Worm (Caenorhabditis elegans) whole organism, midembryonic: ENCODE results near the gene C47A4.3.

ENCODE experiments used
- T22C8.4 ChIP-seq: fragments of 200-800 bp; sonication (Bioruptor generic); IDR thresholded peaks from 2 replicates; pipeline ENCODE4 v1.3.6; 2022; ENCODE audit warnings: missing genetic modification characterization, missing compliant biosample characterization
- cog-1 ChIP-seq: sonication (generic microtip); optimal IDR thresholded peaks from 2 replicates; lab custom pipeline; 2016; ENCODE audit warnings: missing genetic modification characterization, missing compliant biosample characterization
- flt-1 ChIP-seq: fragments of 200-800 bp; sonication (Bioruptor generic); IDR thresholded peaks from 2 replicates; pipeline ENCODE4 v1.3.6; 2022; ENCODE audit warnings: missing genetic modification characterization, missing compliant biosample characterization
- klf-2 ChIP-seq: fragments of 200-800 bp; sonication (Bioruptor generic); conservative IDR thresholded peaks from 2 replicates; pipeline ENCODE4 v1.3.6; 2022; ENCODE audit warnings: missing genetic modification reagents, missing genetic modification characterization, missing compliant biosample characterization
- med-1 ChIP-seq: sonication (generic microtip); optimal IDR thresholded peaks from 2 replicates; lab custom pipeline; 2017; ENCODE audit warnings: missing genetic modification characterization, mild to moderate bottlenecking, missing compliant biosample characterization, antibody characterized with exemption, missing genetic modification reagents; ENCODE audit not compliant: insufficient read depth
- ref-1 ChIP-seq: fragments of 200-800 bp; sonication (Bioruptor generic); conservative IDR thresholded peaks from 2 replicates; pipeline ENCODE4 v1.3.6; 2022; ENCODE audit warnings: missing genetic modification reagents, missing genetic modification characterization, missing compliant biosample characterization
- tab-1 ChIP-seq: fragments of 200-800 bp; sonication (Bioruptor generic); IDR thresholded peaks from 2 replicates; pipeline ENCODE4 v1.3.6; 2022; ENCODE audit warnings: missing genetic modification characterization, missing compliant biosample characterization
- ztf-23 ChIP-seq: fragments of 200-800 bp; sonication (Bioruptor generic); IDR thresholded peaks from 2 replicates; pipeline ENCODE4 v1.3.6; 2022; ENCODE audit warnings: missing genetic modification reagents, missing genetic modification characterization, missing compliant biosample characterization
- ztf-29 ChIP-seq: fragments of 200-800 bp; sonication (Bioruptor generic); IDR thresholded peaks from 2 replicates; pipeline ENCODE4 v1.3.6; 2022; ENCODE audit warnings: missing genetic modification reagents, missing genetic modification characterization, missing compliant biosample characterization

Gene C47A4.3

DNA sequence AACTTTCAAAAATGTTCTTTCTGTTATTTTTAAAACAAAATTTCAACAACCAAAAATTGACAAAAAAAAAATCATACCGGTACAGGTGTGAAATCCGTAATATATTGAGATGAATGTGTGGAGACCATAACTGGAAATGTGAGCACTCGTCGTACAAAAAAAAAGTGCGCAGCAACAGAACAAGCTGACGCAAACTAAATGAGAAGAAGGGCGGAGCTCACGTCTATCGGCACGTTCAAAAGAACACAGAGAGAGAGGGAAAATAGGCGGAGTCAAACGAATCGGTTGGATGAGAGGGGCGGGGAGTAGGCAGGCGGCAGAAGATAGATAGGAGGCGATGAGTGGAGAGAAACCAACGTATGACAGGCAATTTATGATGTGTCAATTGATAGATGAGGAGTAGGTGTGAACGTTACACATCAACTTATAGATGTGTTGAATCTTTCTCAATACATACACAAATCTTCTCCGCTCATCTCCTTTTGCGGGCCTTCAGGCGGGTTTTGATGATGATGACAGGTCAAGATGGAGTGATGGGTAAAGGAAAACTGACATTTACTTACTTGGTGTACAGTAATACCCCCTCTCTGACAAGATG is 38.2 kb downstream of the C47A4.3 start, which contains the start of gene tlp-1:
Gene tlp-1 (minus strand): TSS at position 255 of the 598 bp plus-strand sequence.
- TF ChIP-seq flt-1 (GFP tag; lab: Robert Waterston, UW) = no peak
- peak; percentile 17 for TF ChIP-seq cog-1
- TF ChIP-seq tab-1 = no peak
- no peak for TF ChIP-seq klf-2 (GFP tag; lab: Robert Waterston, UW)
- no peak for TF ChIP-seq ztf-29 (GFP tag; lab: Robert Waterston, UW)
- TF ChIP-seq ztf-23 (GFP tag; lab: Robert Waterston, UW) = 0 out of 2 replicates have a peak, but pooled peaks have one; percentile 38
- TF ChIP-seq ref-1 (GFP tag; lab: Robert Waterston, UW) = no peak
- TF ChIP-seq T22C8.4 (GFP tag; lab: Robert Waterston, UW) = no peak

DNA sequence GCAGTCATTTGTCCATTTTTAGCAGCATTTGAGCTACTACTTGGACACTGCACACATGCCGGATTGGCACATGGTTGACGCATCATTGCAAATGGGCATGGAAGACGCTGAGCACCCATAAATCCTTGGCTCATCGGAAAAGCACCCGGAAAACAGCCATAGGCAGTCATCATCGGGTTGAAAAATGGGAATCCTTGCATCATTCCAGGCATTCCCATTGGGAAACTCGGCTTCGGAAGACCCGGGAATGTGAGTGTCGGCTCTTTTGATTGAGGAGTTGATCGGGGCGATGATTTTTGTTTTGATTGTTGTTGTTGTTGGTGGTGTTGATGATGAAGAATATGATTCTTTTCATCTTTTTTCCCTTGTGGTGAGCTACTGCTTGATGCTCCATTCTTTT is 39.5 kb downstream of the C47A4.3 start:
- no peak for TF ChIP-seq klf-2 (GFP tag; lab: Robert Waterston, UW)

DNA sequence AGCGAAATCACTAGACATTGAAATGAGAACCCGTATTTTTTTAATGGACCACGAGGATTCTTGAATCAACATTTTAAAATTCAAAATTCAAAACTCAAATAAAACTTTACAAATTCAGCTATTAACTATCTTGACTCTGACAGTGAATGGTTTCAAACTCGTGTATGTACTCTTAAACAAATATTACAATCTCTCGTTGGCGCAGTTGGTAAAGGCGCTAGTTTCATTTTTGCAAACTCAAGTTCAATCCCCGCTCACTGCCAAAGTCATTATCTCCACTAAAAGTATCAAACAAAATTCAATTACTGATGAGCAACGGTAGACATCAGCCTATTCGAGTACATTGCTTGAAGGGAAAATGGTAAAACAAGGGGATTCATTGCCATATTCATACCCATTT is 40.7 kb downstream of the C47A4.3 start:
- TF ChIP-seq T22C8.4 (GFP tag; lab: Robert Waterston, UW) = no peak
- no peak for TF ChIP-seq tab-1
- no peak for TF ChIP-seq cog-1
- no peak for TF ChIP-seq med-1 (GFP tag; lab: Kevin White, UChicago)
- TF ChIP-seq ztf-29 (GFP tag; lab: Robert Waterston, UW) = no peak
- no peak for TF ChIP-seq ref-1 (GFP tag; lab: Robert Waterston, UW)
- no peak for TF ChIP-seq flt-1 (GFP tag; lab: Robert Waterston, UW)

DNA sequence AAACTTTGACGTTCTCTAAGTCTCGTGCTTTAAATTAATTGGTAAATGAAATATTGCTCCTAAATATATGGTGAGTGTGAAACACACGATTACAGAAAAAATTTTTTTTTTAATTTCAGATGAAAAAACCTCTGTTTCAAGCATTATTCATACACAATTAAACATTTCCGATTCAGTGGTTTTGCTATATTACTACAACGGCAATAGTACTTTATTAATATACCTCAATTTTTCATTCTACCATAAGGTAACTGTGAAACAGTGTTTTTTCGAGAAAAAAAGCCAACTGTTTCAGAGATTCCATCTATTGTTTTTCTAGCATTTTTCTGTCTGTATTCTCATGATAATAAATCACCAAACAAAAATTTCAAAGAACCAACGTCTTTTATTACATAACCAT is 41.3 kb downstream of the C47A4.3 start:
- TF ChIP-seq ref-1 (GFP tag; lab: Robert Waterston, UW) (no peak), klf-2 (GFP tag; lab: Robert Waterston, UW) (no peak), med-1 (GFP tag; lab: Kevin White, UChicago) (no peak), flt-1 (GFP tag; lab: Robert Waterston, UW) (no peak), tab-1 (no peak), T22C8.4 (GFP tag; lab: Robert Waterston, UW) (no peak), ztf-29 (GFP tag; lab: Robert Waterston, UW) (no peak), ztf-23 (GFP tag; lab: Robert Waterston, UW) (no peak), cog-1 (no peak)

DNA sequence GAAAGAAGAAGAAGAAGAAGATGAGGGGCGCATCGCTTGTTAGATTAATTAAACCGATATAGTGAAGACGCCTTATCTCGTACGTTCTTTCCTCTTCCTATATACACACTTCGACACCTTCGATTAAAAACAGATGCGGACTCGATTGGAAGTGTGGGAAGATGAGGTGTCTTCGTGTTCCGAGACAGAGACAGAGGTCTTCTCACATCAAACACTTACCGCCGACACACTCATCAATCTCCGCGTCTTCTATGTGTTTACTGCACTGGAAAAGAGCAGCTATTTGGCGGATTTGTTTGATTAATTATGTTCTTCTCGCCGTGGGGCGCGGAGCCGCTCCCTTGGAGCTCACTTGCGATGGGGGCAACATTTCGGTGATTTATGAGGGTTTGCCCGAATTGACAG is 42.8 kb downstream of the C47A4.3 start:
- TF ChIP-seq klf-2 (GFP tag; lab: Robert Waterston, UW) (0 out of 2 replicates have a peak, but pooled peaks have one; percentile 12), ref-1 (GFP tag; lab: Robert Waterston, UW) (no peak), cog-1 (no peak)

DNA sequence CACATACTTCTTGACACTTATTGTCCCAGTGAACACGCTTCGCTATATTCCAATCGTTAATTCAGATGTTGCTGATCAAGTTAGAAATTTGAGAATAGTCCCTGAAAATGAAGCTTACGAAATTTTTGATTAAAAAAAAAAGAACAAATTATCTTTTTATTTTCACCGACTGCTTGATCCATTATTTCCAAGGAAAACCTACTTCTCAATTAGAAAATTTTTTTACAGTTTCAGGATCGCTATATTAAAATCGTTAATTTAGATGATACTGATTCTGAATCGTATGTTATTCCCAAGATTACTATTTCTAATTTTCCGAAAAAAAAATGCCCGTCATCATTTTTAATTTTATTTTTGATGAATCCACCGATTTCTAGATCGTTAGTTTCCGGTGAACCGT is 43.5 kb downstream of the C47A4.3 start, which contains the start of gene T23G4.127:
Gene T23G4.127 (minus strand): TSS at position 101 of the 400 bp plus-strand sequence.
- no peak for TF ChIP-seq ztf-23 (GFP tag; lab: Robert Waterston, UW)
- TF ChIP-seq tab-1 = no peak
- TF ChIP-seq T22C8.4 (GFP tag; lab: Robert Waterston, UW) = no peak
- no peak for TF ChIP-seq flt-1 (GFP tag; lab: Robert Waterston, UW)
- no peak for TF ChIP-seq ref-1 (GFP tag; lab: Robert Waterston, UW)
- TF ChIP-seq ztf-29 (GFP tag; lab: Robert Waterston, UW) = no peak

DNA sequence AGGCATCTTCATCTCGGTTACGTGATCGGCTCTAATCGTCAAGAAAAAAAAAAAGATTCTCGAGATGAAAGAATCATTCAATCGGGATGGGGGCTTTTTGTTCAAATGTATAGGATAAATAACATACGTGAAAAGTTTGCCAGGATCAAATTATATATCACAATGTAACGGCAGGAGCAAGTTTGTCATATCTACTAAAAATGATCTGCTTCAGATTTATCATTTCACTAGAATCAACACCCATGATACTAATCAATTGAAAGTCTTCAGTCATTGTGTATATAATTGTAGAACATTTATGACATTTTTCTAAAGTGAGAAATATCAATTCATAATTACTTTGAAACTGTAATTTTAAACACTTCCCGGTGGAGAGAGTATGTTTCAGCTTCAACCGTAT is 45.2 kb downstream of the C47A4.3 start:
- TF ChIP-seq T22C8.4 (GFP tag; lab: Robert Waterston, UW) (no peak), ztf-29 (GFP tag; lab: Robert Waterston, UW) (no peak), flt-1 (GFP tag; lab: Robert Waterston, UW) (no peak), klf-2 (GFP tag; lab: Robert Waterston, UW) (no peak), med-1 (GFP tag; lab: Kevin White, UChicago) (no peak), cog-1 (no peak)

DNA sequence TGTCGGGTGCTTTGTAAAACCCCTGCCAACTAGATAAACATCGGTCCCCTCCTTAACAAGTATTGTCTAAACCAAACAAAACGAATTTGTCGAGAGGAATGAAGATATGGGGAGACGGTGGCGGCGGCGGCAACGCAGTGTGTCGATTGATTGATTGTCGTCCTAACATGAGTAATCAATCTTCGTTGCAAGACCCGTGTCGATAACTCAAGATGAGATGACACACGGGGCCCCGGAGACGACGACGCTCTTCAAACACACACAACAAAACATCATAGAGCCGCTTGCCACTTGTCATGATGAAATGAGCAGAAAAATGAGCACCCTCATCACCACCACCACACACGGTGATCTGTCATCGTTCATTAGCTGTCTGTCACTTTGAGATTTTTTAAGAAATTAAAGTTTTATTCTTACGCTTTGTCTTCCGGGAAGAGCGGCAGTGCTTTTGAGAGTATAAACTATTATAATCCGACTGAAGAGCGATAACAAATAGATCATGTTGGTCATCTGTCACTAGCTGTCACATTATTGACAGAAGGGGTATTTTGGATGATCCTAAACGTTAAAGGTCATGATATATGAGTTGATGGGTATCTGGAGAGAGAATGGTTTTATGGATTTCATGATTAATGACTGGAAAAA is 46.3 kb downstream of the C47A4.3 start:
- no peak for TF ChIP-seq ref-1 (GFP tag; lab: Robert Waterston, UW)
- no peak for TF ChIP-seq med-1 (GFP tag; lab: Kevin White, UChicago)
- no peak for TF ChIP-seq ztf-29 (GFP tag; lab: Robert Waterston, UW)

DNA sequence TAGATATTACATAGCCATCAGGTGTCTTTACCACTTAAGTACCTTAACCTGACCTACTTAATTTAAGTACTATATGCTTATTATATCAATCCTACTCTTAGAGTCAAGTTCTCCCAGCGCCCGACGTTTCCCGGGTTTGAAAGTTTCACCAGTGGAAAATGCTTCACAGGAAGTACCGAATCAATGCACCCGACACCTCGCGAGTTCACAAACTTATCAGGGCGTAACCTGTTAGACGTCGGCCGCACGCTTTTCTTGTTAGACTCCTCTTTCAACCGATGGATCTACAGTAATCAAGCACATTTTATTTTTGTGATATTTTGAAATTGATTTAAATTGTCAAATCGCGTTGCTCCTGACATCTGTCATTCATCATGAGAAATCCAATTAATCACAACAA is 46.8 kb downstream of the C47A4.3 start:
- TF ChIP-seq flt-1 (GFP tag; lab: Robert Waterston, UW) = no peak

DNA sequence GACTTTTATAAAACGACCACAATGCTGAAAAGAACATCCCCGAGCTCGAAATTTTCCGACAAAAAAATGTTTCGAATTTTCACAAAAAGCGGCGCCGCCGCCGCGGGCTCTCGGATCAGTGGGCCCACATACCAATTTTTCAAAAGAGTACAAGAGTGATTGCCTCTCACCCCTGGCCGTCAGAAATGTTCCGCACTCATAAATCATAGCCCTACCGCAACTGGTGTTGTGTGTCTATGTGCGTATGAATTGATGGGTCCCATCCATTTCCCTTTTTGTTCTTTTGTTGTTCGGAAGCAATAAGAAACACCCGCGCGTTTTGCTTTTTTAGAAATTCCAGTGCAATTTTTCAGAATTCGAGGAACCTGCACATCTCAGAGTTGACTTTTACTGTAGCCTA is 47.5 kb downstream of the C47A4.3 start:
- TF ChIP-seq cog-1 = no peak
- TF ChIP-seq T22C8.4 (GFP tag; lab: Robert Waterston, UW) = no peak
- TF ChIP-seq klf-2 (GFP tag; lab: Robert Waterston, UW) = no peak
- no peak for TF ChIP-seq ref-1 (GFP tag; lab: Robert Waterston, UW)
- no peak for TF ChIP-seq flt-1 (GFP tag; lab: Robert Waterston, UW)
- TF ChIP-seq med-1 (GFP tag; lab: Kevin White, UChicago) = no peak
- TF ChIP-seq ztf-29 (GFP tag; lab: Robert Waterston, UW) = no peak
- TF ChIP-seq tab-1 = no peak
- no peak for TF ChIP-seq ztf-23 (GFP tag; lab: Robert Waterston, UW)
